Worm (Caenorhabditis elegans): ENCODE results near the gene Y105C5B.3.

Y105C5B.3 gene

ce11 chrIV:15901123-15901522, 17.1 kb downstream of the Y105C5B.3 start, which contains the start of gene Y105C5B.5:
Gene Y105C5B.5 (minus strand): TSS chrIV:15901225.
- TF ChIP-seq daf-19 (GFP tag; conservative IDR thresholded peaks at IDR 0.05): no peak
- TF ChIP-seq nhr-28 (tag; optimal IDR thresholded peaks at IDR 0.05): peak; percentile 100
- TF ChIP-seq nhr-76 (tag; optimal IDR thresholded peaks at IDR 0.05): peak; percentile 19
- TF ChIP-seq ceh-28 (tag; optimal IDR thresholded peaks at IDR 0.05): no peak
- no peak for TF ChIP-seq pqm-1 (tag; optimal IDR thresholded peaks at IDR 0.05)
- no peak for TF ChIP-seq unc-62 (GFP tag; optimal IDR thresholded peaks at IDR 0.05 in 1 of 2)
- no peak for TF ChIP-seq unc-62 (tag; optimal IDR thresholded peaks at IDR 0.05)
- TF ChIP-seq ctbp-1 (GFP tag; IDR thresholded peaks at IDR 0.05): no peak
- no peak for TF ChIP-seq spr-1 (tag; optimal IDR thresholded peaks at IDR 0.05)
- TF ChIP-seq aha-1 (tag): peak; percentile 28
- TF ChIP-seq rbr-2 (tag; optimal IDR thresholded peaks at IDR 0.05): no peak
- peak; percentile 65 for TF ChIP-seq hlh-30 (tag; optimal IDR thresholded peaks at IDR 0.05; ENCODE audit: insufficient read depth)
- no peak for TF ChIP-seq Y75B8A.6 (GFP tag; IDR thresholded peaks at IDR 0.05)
- TF ChIP-seq spr-3 (GFP tag; optimal IDR thresholded peaks at IDR 0.05): no peak
- TF ChIP-seq lin-38 (GFP tag; IDR thresholded peaks at IDR 0.05): no peak
- TF ChIP-seq daf-8 (GFP tag; IDR thresholded peaks at IDR 0.05): no peak
- no peak for TF ChIP-seq lin-13 (GFP tag; optimal IDR thresholded peaks at IDR 0.05)
- TF ChIP-seq aly-2 (tag; optimal IDR thresholded peaks at IDR 0.05): no peak
- 0 out of 2 replicates have a peak, but pooled peaks have one; percentile 35 for TF ChIP-seq mdt-29 (GFP tag; IDR thresholded peaks at IDR 0.05)
- TF ChIP-seq nhr-48 (tag; optimal IDR thresholded peaks at IDR 0.05): no peak
- TF ChIP-seq skn-1 (tag; optimal IDR thresholded peaks at IDR 0.05): no peak
- TF ChIP-seq dve-1 (tag; optimal IDR thresholded peaks at IDR 0.05; ENCODE audit: insufficient read depth): no peak
- TF ChIP-seq snpc-4 (tag; optimal IDR thresholded peaks at IDR 0.05): no peak
- TF ChIP-seq gei-8 (GFP tag; optimal IDR thresholded peaks at IDR 0.05): no peak
- TF ChIP-seq zip-11 (GFP tag; IDR thresholded peaks at IDR 0.05): no peak
- no peak for TF ChIP-seq R02D3.7 (tag; optimal IDR thresholded peaks at IDR 0.05)
- no peak for TF ChIP-seq ZK546.5 (tag; optimal IDR thresholded peaks at IDR 0.05)
- TF ChIP-seq dmd-9 (GFP tag; IDR thresholded peaks at IDR 0.05): no peak
- no peak for TF ChIP-seq dmd-8 (GFP tag; IDR thresholded peaks at IDR 0.05)
- TF ChIP-seq unc-39 (tag; optimal IDR thresholded peaks at IDR 0.05): no peak
- no peak for TF ChIP-seq sdz-12 (GFP tag; optimal IDR thresholded peaks at IDR 0.05)
- TF ChIP-seq duxl-1 (tag; optimal IDR thresholded peaks at IDR 0.05; ENCODE audit: poor library complexity): no peak
- TF ChIP-seq nhr-77 (tag; optimal IDR thresholded peaks at IDR 0.05): peak; percentile 52
- TF ChIP-seq nhr-11 (tag; optimal IDR thresholded peaks at IDR 0.05): peak; percentile 18
- no peak for TF ChIP-seq ztf-11 (tag; optimal IDR thresholded peaks at IDR 0.05)
- no peak for TF ChIP-seq saeg-2 (GFP tag; IDR thresholded peaks at IDR 0.05)
- no peak for TF ChIP-seq D1046.2 (GFP tag; IDR thresholded peaks at IDR 0.05)
- no peak for TF ChIP-seq lin-1 (GFP tag; IDR thresholded peaks at IDR 0.05)

ce11 chrIV:15906059-15906632, 22.1 kb downstream of the Y105C5B.3 start, which contains the start of gene srv-15:
Gene srv-15 (plus strand): TSS chrIV:15906582.
- no peak for TF ChIP-seq lim-7 (GFP tag; IDR thresholded peaks at IDR 0.05)
- no peak for TF ChIP-seq ZK546.5 (tag; optimal IDR thresholded peaks at IDR 0.05)
- TF ChIP-seq nhr-11 (tag; optimal IDR thresholded peaks at IDR 0.05): peak; percentile 8
- TF ChIP-seq php-3 (GFP tag; IDR thresholded peaks at IDR 0.05): no peak
- no peak for TF ChIP-seq nhr-42 (GFP tag; IDR thresholded peaks at IDR 0.05)
- TF ChIP-seq aha-1 (tag): peak; percentile 61

- no peak for TF ChIP-seq lin-13 (GFP tag; optimal IDR thresholded peaks at IDR 0.05)
- TF ChIP-seq madf-5 (GFP tag; IDR thresholded peaks at IDR 0.05): no peak
- no peak for TF ChIP-seq daf-12 (tag; optimal IDR thresholded peaks at IDR 0.05)
- TF ChIP-seq ZK546.5 (tag; optimal IDR thresholded peaks at IDR 0.05): no peak
- no peak for TF ChIP-seq egl-43 (GFP tag; IDR thresholded peaks at IDR 0.05)
- no peak for TF ChIP-seq lin-39 (tag; optimal IDR thresholded peaks at IDR 0.05)
- no peak for TF ChIP-seq dve-1 (tag; optimal IDR thresholded peaks at IDR 0.05; ENCODE audit: insufficient read depth)
- TF ChIP-seq jun-1 (tag; optimal IDR thresholded peaks at IDR 0.05): no peak
- no peak for TF ChIP-seq mxl-2 (GFP tag; conservative IDR thresholded peaks at IDR 0.05)
- TF ChIP-seq egl-27 (tag; optimal IDR thresholded peaks at IDR 0.05): no peak
Measured at ce11 chrIV:15908251-15908650, 24.2 kb downstream of the Y105C5B.3 start.

All from whole organism, L4 larva.